Fruit fly (Drosophila melanogaster) whole organism, adult: ENCODE data around the gene Spase25.

Source experiments
- CG11617 ChIP-seq: fragments of 200-800 bp; sonication (Bioruptor generic); optimal IDR thresholded peaks from 2 replicates; lab custom pipeline; 2017; ENCODE audit warnings: mild to moderate bottlenecking, missing biosample characterization, missing genetic modification reagents, missing genetic modification characterization
- CG12768 ChIP-seq: fragments of 200-800 bp; sonication (Bioruptor generic); optimal IDR thresholded peaks from 2 replicates; lab custom pipeline; 2017; ENCODE audit warnings: missing biosample characterization, missing genetic modification characterization, mild to moderate bottlenecking, moderate library complexity, missing genetic modification reagents
- CG14711 ChIP-seq: fragments of 200-800 bp; sonication (Bioruptor generic); optimal IDR thresholded peaks from 2 replicates; lab custom pipeline; 2018; ENCODE audit warnings: missing biosample characterization, mild to moderate bottlenecking, missing genetic modification characterization, moderate library complexity
- CG1620 ChIP-seq: fragments of 200-800 bp; sonication (Bioruptor generic); optimal IDR thresholded peaks from 2 replicates; lab custom pipeline; 2016; ENCODE audit warnings: missing biosample characterization, missing genetic modification characterization
- CG33017 ChIP-seq: fragments of 200-800 bp; sonication (Bioruptor generic); optimal IDR thresholded peaks from 2 replicates; lab custom pipeline; 2018; ENCODE audit warnings: missing biosample characterization, mild to moderate bottlenecking, missing genetic modification characterization, moderate library complexity
- CG5204 ChIP-seq: fragments of 200-800 bp; sonication (Bioruptor generic); optimal IDR thresholded peaks from 2 replicates; lab custom pipeline; 2016; ENCODE audit warnings: missing biosample characterization, missing genetic modification characterization
- CG7045 ChIP-seq: fragments of 200-800 bp; sonication (Bioruptor generic); optimal IDR thresholded peaks from 2 replicates; lab custom pipeline; 2017; ENCODE audit warnings: missing biosample characterization, mild to moderate bottlenecking, missing genetic modification characterization
- CG7101 ChIP-seq: fragments of 200-800 bp; sonication (Bioruptor generic); optimal IDR thresholded peaks from 2 replicates; lab custom pipeline; 2018; ENCODE audit warnings: missing biosample characterization, mild to moderate bottlenecking, missing genetic modification characterization, moderate library complexity
- Clk ChIP-seq: fragments of 200-800 bp; sonication (Bioruptor generic); optimal IDR thresholded peaks from 2 replicates; lab custom pipeline; 2017; ENCODE audit warnings: missing biosample characterization, missing genetic modification characterization
- Crg-1 ChIP-seq: fragments of 200-800 bp; sonication (Bioruptor generic); optimal IDR thresholded peaks from 2 replicates; lab custom pipeline; 2016; ENCODE audit warnings: missing biosample characterization, missing genetic modification characterization
- Hr96 ChIP-seq: fragments of 200-800 bp; sonication (Bioruptor generic); optimal IDR thresholded peaks from 2 replicates; lab custom pipeline; 2016; ENCODE audit warnings: missing biosample characterization, missing genetic modification characterization
- Mnt ChIP-seq: fragments of 200-800 bp; sonication (Bioruptor generic); optimal IDR thresholded peaks from 2 replicates; lab custom pipeline; 2016; ENCODE audit warnings: missing biosample characterization, mild to moderate bottlenecking, missing genetic modification characterization
- bab1 ChIP-seq: fragments of 200-800 bp; sonication (Bioruptor generic); optimal IDR thresholded peaks from 3 replicates; lab custom pipeline; 2019; ENCODE audit warnings: missing biosample characterization, mild to moderate bottlenecking, missing genetic modification characterization, moderate library complexity
- cic ChIP-seq: fragments of 200-800 bp; sonication (Bioruptor generic); optimal IDR thresholded peaks from 2 replicates; lab custom pipeline; 2017; ENCODE audit warnings: missing biosample characterization, mild to moderate bottlenecking, missing genetic modification characterization, moderate library complexity
- cnc ChIP-seq, 2 experiments: fragments of >200 bp; optimal IDR thresholded peaks; 2 replicates each; lab custom pipeline; 2017
- kay ChIP-seq: fragments of 200-800 bp; sonication (Bioruptor generic); peaks from one replicate; lab custom pipeline; 2016; ENCODE audit warnings: missing biosample characterization, missing genetic modification characterization, borderline replicate concordance
- ovo ChIP-seq: fragments of 200-800 bp; sonication (Bioruptor generic); optimal IDR thresholded peaks from 2 replicates; lab custom pipeline; 2016; ENCODE audit warnings: missing biosample characterization, missing genetic modification characterization
- pad ChIP-seq: fragments of 200-800 bp; sonication (Bioruptor generic); optimal IDR thresholded peaks from 3 replicates; lab custom pipeline; 2017; ENCODE audit warnings: missing biosample characterization, missing genetic modification characterization, mild to moderate bottlenecking, moderate library complexity, missing genetic modification reagents
- tj ChIP-seq: fragments of 200-800 bp; sonication (Bioruptor generic); optimal IDR thresholded peaks from 3 replicates; lab custom pipeline; 2017; ENCODE audit warnings: missing biosample characterization, mild to moderate bottlenecking, missing genetic modification characterization, moderate library complexity
- toe ChIP-seq: fragments of 200-800 bp; sonication (Bioruptor generic); optimal IDR thresholded peaks from 2 replicates; lab custom pipeline; 2016; ENCODE audit warnings: missing biosample characterization, missing genetic modification characterization

Gene Spase25

DNA sequence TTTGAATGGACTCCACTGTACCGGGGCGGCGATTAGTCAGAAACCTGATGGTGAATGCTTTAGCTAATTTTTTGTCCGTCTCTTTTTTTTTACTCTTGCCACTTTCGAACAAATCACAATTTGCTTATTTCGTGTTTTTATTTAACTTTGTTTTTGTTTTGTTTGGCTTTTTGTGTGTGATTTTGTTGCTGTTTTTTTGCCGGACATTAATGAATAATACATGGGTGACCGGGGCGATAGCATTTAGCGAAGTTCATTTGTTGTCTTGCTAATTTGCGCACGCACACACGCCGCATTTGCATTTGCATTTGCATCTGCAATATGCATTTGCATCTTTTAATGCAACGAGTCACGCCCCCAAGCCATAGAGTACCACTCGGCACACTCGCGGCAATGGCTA lies 36.4 kb upstream of the Spase25 start:
- TF ChIP-seq tj (GFP tag; lab: Kevin White, UChicago), result peak; percentile 17
- no peak for TF ChIP-seq Crg-1

DNA sequence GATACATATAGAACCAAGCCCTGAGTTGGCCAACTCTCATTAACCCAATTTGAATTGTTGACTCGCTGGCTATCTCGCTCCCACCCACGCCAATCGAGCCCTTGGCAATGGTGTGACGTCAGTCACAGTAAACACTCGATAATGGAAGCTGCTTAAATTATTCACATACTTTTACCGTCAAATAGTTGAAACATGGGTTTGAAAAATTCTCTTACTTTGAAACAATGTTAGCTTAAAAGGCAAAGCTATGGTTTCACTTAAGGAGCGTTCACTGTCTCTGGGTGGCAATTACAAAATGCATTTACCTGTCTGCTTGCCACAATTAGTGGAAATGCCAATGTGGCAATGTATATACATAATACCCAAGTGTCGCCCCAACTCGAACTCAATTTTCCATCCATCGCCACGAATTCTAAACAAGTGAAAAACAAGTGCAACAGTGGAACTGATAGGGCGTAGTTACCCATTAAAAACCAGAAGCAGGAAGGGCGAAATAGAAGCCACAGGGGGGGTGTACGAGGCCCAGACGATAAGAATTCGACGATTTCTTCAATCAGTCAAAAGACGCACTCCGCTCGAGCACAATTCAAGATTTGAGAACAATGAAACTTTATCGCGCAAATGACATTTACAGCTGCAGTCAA lies 35.5 kb upstream of the Spase25 start:
- TF ChIP-seq CG33017 (tag; lab: Kevin White, UChicago), result peak; percentile 74
- peak; percentile 75 for TF ChIP-seq bab1 (GFP tag; lab: Kevin White, UChicago)
- peak; percentile 46 for TF ChIP-seq Mnt (GFP tag; lab: Kevin White, UChicago)
- TF ChIP-seq toe (GFP tag; lab: Kevin White, UChicago), result peak; percentile 50
- peak; percentile 45 for TF ChIP-seq tj (GFP tag; lab: Kevin White, UChicago)
- TF ChIP-seq CG12768, result peak; percentile 77
- peak; percentile 78 for TF ChIP-seq CG7045 (GFP tag; lab: Kevin White, UChicago)
- peak; percentile 70 for TF ChIP-seq pad
- TF ChIP-seq CG7101 (tag; lab: Kevin White, UChicago), result peak; percentile 86
- TF ChIP-seq cnc (optimal IDR thresholded peaks at IDR 0.05; lab: Kevin White, UChicago), result no peak
- TF ChIP-seq CG1620, result peak; percentile 74
- peak; percentile 81 for TF ChIP-seq Hr96 (GFP tag; lab: Kevin White, UChicago)
- TF ChIP-seq CG11617, result peak; percentile 59
- TF ChIP-seq Clk (GFP tag; lab: Kevin White, UChicago), result peak; percentile 20
- peak; percentile 65 for TF ChIP-seq Crg-1
- TF ChIP-seq ovo (GFP tag; lab: Kevin White, UChicago), result peak; percentile 43
- peak; percentile 62 for TF ChIP-seq cic (GFP tag; lab: Kevin White, UChicago)
- TF ChIP-seq CG14711 (tag; lab: Kevin White, UChicago), result peak; percentile 75
- peak; percentile 75 for TF ChIP-seq CG5204 (GFP tag; lab: Kevin White, UChicago)
- TF ChIP-seq kay, result no peak

DNA sequence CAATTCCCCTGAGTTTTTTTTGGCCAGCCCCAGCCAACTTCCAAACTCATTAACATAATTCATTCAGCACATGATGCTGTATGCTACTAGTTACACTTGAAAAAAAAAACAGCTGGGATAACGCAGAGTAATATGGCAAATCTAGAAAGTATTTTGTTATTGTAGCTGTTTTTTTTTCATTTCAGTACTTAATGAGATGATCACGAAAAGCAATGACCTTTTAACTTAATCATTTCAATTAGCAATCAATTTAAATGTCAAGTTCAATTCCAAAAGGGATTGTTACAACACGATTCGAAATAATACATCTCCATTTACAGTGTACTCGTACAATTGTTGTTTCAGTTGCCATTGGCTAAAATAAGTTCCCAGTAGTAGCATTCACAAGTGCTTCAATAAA lies 34.6 kb upstream of the Spase25 start:
- no peak for TF ChIP-seq Crg-1

DNA sequence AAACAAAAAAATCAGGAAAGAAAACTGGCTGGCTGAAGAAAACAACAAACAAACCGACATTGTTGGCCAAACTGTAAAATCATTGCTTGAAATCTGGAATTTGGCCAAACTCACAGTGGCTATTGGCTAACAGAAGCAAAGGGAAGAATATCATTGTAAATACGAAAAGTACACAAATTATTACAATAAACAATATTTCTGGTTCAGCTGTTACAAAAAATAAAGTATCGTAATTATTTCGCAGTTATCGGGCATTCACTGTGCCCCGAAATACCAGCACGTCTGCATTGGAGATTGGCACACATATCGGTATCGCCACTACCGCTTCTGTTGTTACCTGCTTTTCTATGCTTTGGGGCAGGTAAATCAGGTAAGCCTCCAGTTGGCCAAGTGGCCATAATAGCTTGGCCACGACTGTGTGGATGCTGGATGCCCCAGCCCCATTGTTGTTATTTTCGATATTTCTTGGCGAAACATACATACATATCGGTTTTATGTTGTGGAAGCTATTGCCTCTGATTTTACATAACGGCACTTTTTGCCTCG lies 34.0 kb upstream of the Spase25 start:
- peak; percentile 57 for TF ChIP-seq bab1 (GFP tag; lab: Kevin White, UChicago)
- no peak for TF ChIP-seq CG7101 (tag; lab: Kevin White, UChicago)

DNA sequence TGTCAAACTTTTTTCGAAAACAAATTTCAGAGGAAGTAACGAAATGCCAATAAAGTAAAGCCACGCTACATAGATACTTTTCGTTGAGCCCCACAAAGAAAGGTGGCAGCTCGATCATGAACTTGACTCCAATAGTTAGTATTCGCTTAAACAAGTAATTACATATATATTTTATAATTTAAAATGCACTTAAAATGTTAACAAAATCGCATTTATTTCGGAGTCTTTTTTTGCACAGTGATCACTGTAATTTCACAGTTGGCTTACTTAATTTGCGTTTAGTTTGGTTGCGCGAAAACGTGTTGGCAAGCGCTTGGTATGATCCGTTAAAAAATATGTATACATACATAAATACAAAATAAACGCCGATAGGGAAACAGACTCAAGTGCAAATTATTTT lies 33.4 kb upstream of the Spase25 start:
- TF ChIP-seq CG1620, result no peak
- peak; percentile 12 for TF ChIP-seq bab1 (GFP tag; lab: Kevin White, UChicago)
- TF ChIP-seq ovo (GFP tag; lab: Kevin White, UChicago), result no peak
- no peak for TF ChIP-seq CG5204 (GFP tag; lab: Kevin White, UChicago)

DNA sequence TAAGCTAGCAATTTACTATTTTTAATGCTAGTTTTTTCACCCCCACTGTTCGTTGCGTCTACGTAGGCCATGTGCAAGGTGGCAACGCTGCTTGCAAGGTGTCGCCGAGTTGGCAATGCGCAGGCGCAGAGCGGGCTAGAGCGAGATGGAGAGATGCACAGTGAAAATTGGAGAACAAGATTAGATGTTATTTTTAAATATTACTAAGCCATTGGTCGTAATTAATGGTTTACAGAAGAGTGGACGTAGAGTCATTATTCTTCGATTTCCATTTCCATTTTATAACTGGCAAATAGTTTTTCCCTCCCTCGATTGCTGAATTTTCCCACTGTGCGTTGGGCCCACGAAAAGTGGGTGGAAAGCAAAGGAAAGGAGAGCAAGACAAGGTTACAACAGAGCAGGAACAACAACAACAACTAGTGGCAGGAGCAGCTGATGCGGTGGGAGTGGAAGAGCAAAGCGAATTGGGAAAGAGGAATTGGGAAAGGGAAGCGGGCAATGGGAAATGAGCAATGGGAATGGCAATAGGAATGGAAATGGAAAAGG lies 32.1 kb upstream of the Spase25 start:
- TF ChIP-seq CG5204 (GFP tag; lab: Kevin White, UChicago) (no peak), Crg-1 (no peak), kay (no peak), CG11617 (no peak), Hr96 (GFP tag; lab: Kevin White, UChicago) (peak; percentile 36), CG7045 (GFP tag; lab: Kevin White, UChicago) (peak; percentile 47), ovo (GFP tag; lab: Kevin White, UChicago) (no peak), CG12768 (no peak), CG7101 (tag; lab: Kevin White, UChicago) (peak; percentile 30), pad (no peak), tj (GFP tag; lab: Kevin White, UChicago) (peak; percentile 14), CG33017 (tag; lab: Kevin White, UChicago) (no peak), CG1620 (no peak), cnc (optimal IDR thresholded peaks at IDR 0.05; lab: Kevin White, UChicago) (no peak), Clk (GFP tag; lab: Kevin White, UChicago) (peak; percentile 39), toe (GFP tag; lab: Kevin White, UChicago) (no peak), cic (GFP tag; lab: Kevin White, UChicago) (peak; percentile 17), bab1 (GFP tag; lab: Kevin White, UChicago) (peak; percentile 42), CG14711 (tag; lab: Kevin White, UChicago) (peak; percentile 39), Mnt (GFP tag; lab: Kevin White, UChicago) (peak; percentile 15)

DNA sequence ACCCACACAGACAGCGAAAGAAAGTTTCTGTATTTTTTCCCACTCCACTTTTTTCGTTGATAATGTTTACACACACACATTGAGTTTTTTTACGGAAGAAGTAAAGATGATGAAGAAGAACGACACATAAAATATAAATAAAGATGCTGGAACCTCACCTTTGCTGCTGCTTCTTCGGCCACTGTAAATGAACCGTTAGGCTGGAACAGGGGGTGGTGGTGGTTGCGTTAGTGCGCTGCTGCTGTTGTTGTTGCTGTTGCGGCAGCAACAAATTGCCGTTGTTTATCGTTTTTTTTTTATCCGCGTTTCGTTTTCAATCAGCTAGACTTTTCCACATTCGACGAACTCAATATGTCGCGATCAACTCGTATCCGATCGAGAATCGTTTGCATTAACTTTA lies 31.4 kb upstream of the Spase25 start:
- peak; percentile 47 for TF ChIP-seq ovo (GFP tag; lab: Kevin White, UChicago)
- no peak for TF ChIP-seq tj (GFP tag; lab: Kevin White, UChicago)
